Worm (Caenorhabditis elegans): ENCODE measurements around the gene tbx-9.

- TF ChIP-seq ama-1 (optimal IDR thresholded peaks at IDR 0.05): no peak
- TF ChIP-seq tra-4 (tag; optimal IDR thresholded peaks at IDR 0.05): no peak
- TF ChIP-seq ceh-36 (tag; optimal IDR thresholded peaks at IDR 0.05): no peak
- no peak for TF ChIP-seq hmbx-1 (tag; optimal IDR thresholded peaks at IDR 0.05)
These were observed 19.8 kb upstream of the tbx-9 start for ce11 chrIII:10361456-10361855.
